Worm (Caenorhabditis elegans) whole organism, mixed stage, embryonic: ENCODE results near the gene F44D12.8.

Source experiments
- ceh-43 ChIP-seq: fragments of 200-800 bp; sonication (Bioruptor generic); optimal IDR thresholded peaks from 2 replicates; lab custom pipeline; 2018; ENCODE audit warnings: mild to moderate bottlenecking, missing genetic modification characterization, moderate library complexity, missing compliant biosample characterization
- ces-1 ChIP-seq: fragments of 150-350 bp; optimal IDR thresholded peaks from 2 replicates; lab custom pipeline; 2014; ENCODE audit warnings: missing biosample characterization, missing genetic modification reagents, missing genetic modification characterization
- elt-3 ChIP-seq: fragments of 150-350 bp; optimal IDR thresholded peaks from 2 replicates; lab custom pipeline; 2014; ENCODE audit warnings: missing biosample characterization, missing genetic modification characterization
- nhr-237 ChIP-seq: fragments of 150-350 bp; optimal IDR thresholded peaks from 2 replicates; lab custom pipeline; 2014; ENCODE audit warnings: missing biosample characterization, missing genetic modification characterization
- nhr-76 ChIP-seq: sonication (generic microtip); optimal IDR thresholded peaks from 2 replicates; lab custom pipeline; 2017; ENCODE audit warnings: missing biosample characterization, missing genetic modification characterization
- pha-4 ChIP-seq: fragments of 150-350 bp; optimal IDR thresholded peaks from 2 replicates; lab custom pipeline; 2018; ENCODE audit warnings: missing biosample characterization, missing genetic modification reagents, missing genetic modification characterization
- snpc-4 ChIP-seq: fragments of 150-350 bp; optimal IDR thresholded peaks from 2 replicates; lab custom pipeline; 2014; ENCODE audit warnings: missing biosample characterization, missing genetic modification characterization
- unc-120 ChIP-seq: sonication (generic microtip); optimal IDR thresholded peaks from 2 replicates; lab custom pipeline; 2017; ENCODE audit warnings: missing genetic modification characterization, missing compliant biosample characterization; ENCODE audit not compliant: poor library complexity, severe bottlenecking
- unc-62 ChIP-seq: fragments of 150-350 bp; optimal IDR thresholded peaks from 2 replicates; lab custom pipeline; 2014; ENCODE audit warnings: missing biosample characterization, missing genetic modification reagents, missing genetic modification characterization
- ztf-11 ChIP-seq: fragments of 150-350 bp; optimal IDR thresholded peaks from 2 replicates; lab custom pipeline; 2014; ENCODE audit warnings: missing biosample characterization, missing genetic modification characterization

ce11 chrIV:10066456-10066855 lies 43.4 kb downstream of the F44D12.8 start:
- TF ChIP-seq elt-3 (tag; lab: Kevin White, UChicago) (no peak), snpc-4 (tag; lab: Kevin White, UChicago) (no peak), nhr-237 (tag; lab: Kevin White, UChicago) (no peak), unc-62 (no peak), unc-120 (tag; lab: Kevin White, UChicago) (no peak), ces-1 (GFP tag; lab: Kevin White, UChicago) (no peak), pha-4 (no peak), ztf-11 (tag; lab: Kevin White, UChicago) (no peak), nhr-76 (tag; lab: Kevin White, UChicago) (no peak), ceh-43 (GFP tag; lab: Kevin White, UChicago) (no peak)
